Worm (Caenorhabditis elegans): ENCODE measurements around the gene sel-7.

- TF ChIP-seq ama-1 (optimal IDR thresholded peaks at IDR 0.05) (no peak), ceh-13 (GFP tag; optimal IDR thresholded peaks at IDR 0.05) (no peak)
Observed at ce11 chrX:14349690-14350168, 9.4 kb upstream of the sel-7 start, which contains the start of gene wdr-5.2.
